Worm (Caenorhabditis elegans) whole organism, young adult: Measurements from ENCODE around the gene acdh-7.

ENCODE experiments used
- F22D6.2 ChIP-seq: sonication (generic microtip); optimal IDR thresholded peaks from 2 replicates; lab custom pipeline; 2016; ENCODE audit warnings: mild to moderate bottlenecking, missing genetic modification characterization, missing compliant biosample characterization
- F23B12.7 ChIP-seq: sonication (generic microtip); optimal IDR thresholded peaks from 2 replicates; lab custom pipeline; 2017; ENCODE audit warnings: missing genetic modification characterization, mild to moderate bottlenecking, missing compliant biosample characterization, antibody characterized with exemption, moderate library complexity; ENCODE audit not compliant: insufficient read depth
- F52B5.7 ChIP-seq: sonication (generic microtip); optimal IDR thresholded peaks from 2 replicates; lab custom pipeline; 2016; ENCODE audit warnings: mild to moderate bottlenecking, missing genetic modification characterization, missing compliant biosample characterization
- F57A8.1 ChIP-seq: fragments of 200-800 bp; sonication (Bioruptor generic); optimal IDR thresholded peaks from 2 replicates; lab custom pipeline; 2018; ENCODE audit warnings: mild to moderate bottlenecking, missing genetic modification characterization, moderate library complexity, missing compliant biosample characterization
- K11D2.4 ChIP-seq: fragments of 200-800 bp; sonication (Bioruptor generic); IDR thresholded peaks from 2 replicates; pipeline ENCODE4 v1.3.6; 2022; ENCODE audit warnings: missing genetic modification reagents, missing genetic modification characterization, missing compliant biosample characterization
- K12H6.12 ChIP-seq: fragments of 200-800 bp; sonication (Bioruptor generic); optimal IDR thresholded peaks from 2 replicates; lab custom pipeline; 2018; ENCODE audit warnings: mild to moderate bottlenecking, missing genetic modification characterization, missing compliant biosample characterization
- Y56A3A.18 ChIP-seq: fragments of 200-800 bp; sonication (Bioruptor generic); IDR thresholded peaks from 2 replicates; pipeline ENCODE4 v1.3.6; 2022; ENCODE audit warnings: missing genetic modification reagents, missing genetic modification characterization, missing compliant biosample characterization
- Y95B8A.8 ChIP-seq: fragments of 200-800 bp; sonication (Bioruptor generic); IDR thresholded peaks from 2 replicates; pipeline ENCODE4 v1.3.6; 2022; ENCODE audit warnings: missing genetic modification reagents, missing genetic modification characterization, missing compliant biosample characterization
- aptf-3 ChIP-seq: fragments of 200-800 bp; sonication (Bioruptor generic); IDR thresholded peaks from 2 replicates; pipeline ENCODE4 v1.3.6; 2022; ENCODE audit warnings: missing genetic modification characterization, missing compliant biosample characterization
- atf-7 ChIP-seq: sonication (generic microtip); optimal IDR thresholded peaks from 2 replicates; lab custom pipeline; 2017; ENCODE audit warnings: mild to moderate bottlenecking, missing genetic modification characterization, missing compliant biosample characterization
- cebp-1 ChIP-seq, 2 experiments: fragments of 200-800 bp in 1 of 2; sonication (Bioruptor generic) in 1 of 2; sonication (generic microtip) in 1 of 2; IDR thresholded peaks in 1 of 2; optimal IDR thresholded peaks in 1 of 2; 2 replicates each; pipeline versions ENCODE4 v1.3.6 to Lab custom; 2017 to 2022; ENCODE audit warnings: missing compliant biosample characterization in 2 of 2, missing genetic modification characterization in 2 of 2, mild to moderate bottlenecking in 1 of 2, missing genetic modification reagents in 1 of 2, moderate library complexity in 1 of 2
- ceh-91 ChIP-seq: fragments of 200-800 bp; sonication (Bioruptor generic); IDR thresholded peaks from 2 replicates; pipeline ENCODE4 v1.3.6; 2022; ENCODE audit warnings: missing genetic modification reagents, missing genetic modification characterization, missing compliant biosample characterization
- chd-7 ChIP-seq: sonication (generic microtip); optimal IDR thresholded peaks from 2 replicates; lab custom pipeline; 2016; ENCODE audit warnings: mild to moderate bottlenecking, missing genetic modification characterization, moderate library complexity, missing compliant biosample characterization
- dox-1 ChIP-seq: fragments of 200-800 bp; sonication (Bioruptor generic); IDR thresholded peaks from 2 replicates; pipeline ENCODE4 v1.3.6; 2022; ENCODE audit warnings: missing genetic modification reagents, missing genetic modification characterization, missing compliant biosample characterization
- dpl-1 ChIP-seq: fragments of 150-350 bp; optimal IDR thresholded peaks from 2 replicates; lab custom pipeline; 2014; ENCODE audit warnings: missing biosample characterization, missing genetic modification reagents, missing genetic modification characterization
- egl-18 ChIP-seq: fragments of 200-800 bp; sonication (Bioruptor generic); IDR thresholded peaks from 2 replicates; pipeline ENCODE4 v1.3.6; 2022; ENCODE audit warnings: missing genetic modification reagents, missing genetic modification characterization, missing compliant biosample characterization
- egl-44 ChIP-seq: fragments of 200-800 bp; sonication (Bioruptor generic); IDR thresholded peaks from 2 replicates; pipeline ENCODE4 v1.3.6; 2022; ENCODE audit warnings: missing genetic modification reagents, missing genetic modification characterization, missing compliant biosample characterization
- egrh-3 ChIP-seq: fragments of 200-800 bp; sonication (Bioruptor generic); IDR thresholded peaks from 2 replicates; pipeline ENCODE4 v1.3.6; 2022; ENCODE audit warnings: missing genetic modification reagents, missing genetic modification characterization, missing compliant biosample characterization
- ekl-4 ChIP-seq: fragments of 200-800 bp; sonication (Bioruptor generic); IDR thresholded peaks from 2 replicates; pipeline ENCODE4 v1.3.6; 2022; ENCODE audit warnings: missing genetic modification reagents, missing genetic modification characterization, missing compliant biosample characterization
- ets-4 ChIP-seq: fragments of 200-800 bp; sonication (Bioruptor generic); optimal IDR thresholded peaks from 2 replicates; lab custom pipeline; 2018; ENCODE audit warnings: mild to moderate bottlenecking, missing genetic modification characterization, missing compliant biosample characterization
- hmg-20 ChIP-seq: fragments of 200-800 bp; sonication (Bioruptor generic); IDR thresholded peaks from 2 replicates; pipeline ENCODE4 v1.3.6; 2022; ENCODE audit warnings: missing genetic modification reagents, missing genetic modification characterization, missing compliant biosample characterization
- hrde-1 ChIP-seq: sonication (generic microtip); optimal IDR thresholded peaks from 2 replicates; lab custom pipeline; 2016; ENCODE audit warnings: missing genetic modification characterization, mild to moderate bottlenecking, missing compliant biosample characterization, moderate library complexity, missing genotype, missing genetic modification reagents, borderline replicate concordance
- let-526 ChIP-seq: fragments of 200-800 bp; sonication (Bioruptor generic); IDR thresholded peaks from 2 replicates; pipeline ENCODE4 v1.3.6; 2022; ENCODE audit warnings: missing genetic modification reagents, missing genetic modification characterization, missing compliant biosample characterization
- let-607 ChIP-seq, 2 experiments: fragments of 200-800 bp in 1 of 2; sonication (Bioruptor generic) in 1 of 2; sonication (generic microtip) in 1 of 2; optimal IDR thresholded peaks; 2 replicates each; lab custom pipeline; 2016 to 2018; ENCODE audit warnings: mild to moderate bottlenecking in 2 of 2, missing compliant biosample characterization in 2 of 2, missing genetic modification characterization in 2 of 2, moderate library complexity in 2 of 2, missing genotype in 1 of 2
- lin-40 ChIP-seq: sonication (generic microtip); optimal IDR thresholded peaks from 2 replicates; lab custom pipeline; 2016; ENCODE audit warnings: missing genetic modification characterization, mild to moderate bottlenecking, missing compliant biosample characterization, missing genotype, missing genetic modification reagents
- lsl-1 ChIP-seq: fragments of 200-800 bp; sonication (Bioruptor generic); optimal IDR thresholded peaks from 2 replicates; lab custom pipeline; 2018; ENCODE audit warnings: mild to moderate bottlenecking, missing genetic modification characterization, moderate library complexity, missing compliant biosample characterization
- madf-10 ChIP-seq: sonication (generic microtip); optimal IDR thresholded peaks from 2 replicates; lab custom pipeline; 2016; ENCODE audit warnings: mild to moderate bottlenecking, missing genetic modification characterization, missing compliant biosample characterization
- madf-6 ChIP-seq: fragments of 200-800 bp; sonication (Bioruptor generic); IDR thresholded peaks from 2 replicates; pipeline ENCODE4 v1.3.6; 2022; ENCODE audit warnings: missing genetic modification reagents, missing genetic modification characterization, missing compliant biosample characterization
- mel-28 ChIP-seq: sonication (generic microtip); optimal IDR thresholded peaks from 2 replicates; lab custom pipeline; 2016; ENCODE audit warnings: borderline replicate concordance, mild to moderate bottlenecking, missing genetic modification characterization, missing compliant biosample characterization
- nfya-2 ChIP-seq: fragments of 200-800 bp; sonication (Bioruptor generic); IDR thresholded peaks from 2 replicates; pipeline ENCODE4 v1.3.6; 2022; ENCODE audit warnings: missing genetic modification reagents, missing genetic modification characterization, missing compliant biosample characterization
- nhr-120 ChIP-seq: fragments of 200-800 bp; sonication (Bioruptor generic); IDR thresholded peaks from 2 replicates; pipeline ENCODE4 v1.3.6; 2022; ENCODE audit warnings: missing genetic modification characterization, missing compliant biosample characterization
- nhr-80 ChIP-seq: sonication (generic microtip); optimal IDR thresholded peaks from 2 replicates; lab custom pipeline; 2016; ENCODE audit warnings: missing genetic modification characterization, missing compliant biosample characterization
- nhr-90 ChIP-seq: sonication (generic microtip); optimal IDR thresholded peaks from 2 replicates; lab custom pipeline; 2016; ENCODE audit warnings: missing genotype, mild to moderate bottlenecking, missing genetic modification characterization, missing compliant biosample characterization
- pbrm-1 ChIP-seq: fragments of 200-800 bp; sonication (Bioruptor generic); IDR thresholded peaks from 2 replicates; pipeline ENCODE4 v1.3.6; 2022; ENCODE audit warnings: missing genetic modification reagents, missing genetic modification characterization, missing compliant biosample characterization
- pha-4 ChIP-seq: fragments of 150-350 bp; sonication (generic microtip); optimal IDR thresholded peaks from 2 replicates; lab custom pipeline; 2014; ENCODE audit warnings: missing biosample characterization, missing genetic modification reagents, missing genetic modification characterization
- repo-1 ChIP-seq: sonication (generic microtip); optimal IDR thresholded peaks from 2 replicates; lab custom pipeline; 2017; ENCODE audit warnings: mild to moderate bottlenecking, missing genetic modification characterization, missing compliant biosample characterization
- snpc-1.1 ChIP-seq: sonication (generic microtip); optimal IDR thresholded peaks from 2 replicates; lab custom pipeline; 2017; ENCODE audit warnings: missing genetic modification characterization, mild to moderate bottlenecking, missing compliant biosample characterization, antibody characterized with exemption, moderate library complexity, missing genotype, missing genetic modification reagents; ENCODE audit not compliant: insufficient read depth
- somi-1 ChIP-seq: fragments of 200-800 bp; sonication (Bioruptor generic); optimal IDR thresholded peaks from 2 replicates; lab custom pipeline; 2018; ENCODE audit warnings: mild to moderate bottlenecking, missing genetic modification characterization, missing compliant biosample characterization
- tbp1 ChIP-seq: fragments of 200-800 bp; sonication (Bioruptor generic); optimal IDR thresholded peaks from 2 replicates; lab custom pipeline; 2018; ENCODE audit warnings: mild to moderate bottlenecking, missing genetic modification characterization, missing compliant biosample characterization
- tbx-9 ChIP-seq: sonication (generic microtip); optimal IDR thresholded peaks from 2 replicates; lab custom pipeline; 2016; ENCODE audit warnings: borderline replicate concordance, missing genetic modification characterization, inconsistent platforms, missing compliant biosample characterization
- tlf-1 ChIP-seq: fragments of 200-800 bp; sonication (Bioruptor generic); optimal IDR thresholded peaks from 2 replicates; lab custom pipeline; 2018; ENCODE audit warnings: mild to moderate bottlenecking, missing genetic modification characterization, missing compliant biosample characterization
- zfh-2 ChIP-seq: fragments of 200-800 bp; sonication (Bioruptor generic); conservative IDR thresholded peaks from 2 replicates; pipeline ENCODE4 v1.3.6; 2022; ENCODE audit warnings: missing genetic modification reagents, missing genetic modification characterization, missing compliant biosample characterization
- ztf-18 ChIP-seq: sonication (generic microtip); optimal IDR thresholded peaks from 2 replicates; lab custom pipeline; 2016; ENCODE audit warnings: missing genotype, mild to moderate bottlenecking, missing genetic modification characterization, missing compliant biosample characterization
- ztf-22 ChIP-seq: fragments of 200-800 bp; sonication (Bioruptor generic); optimal IDR thresholded peaks from 2 replicates; lab custom pipeline; 2018; ENCODE audit warnings: mild to moderate bottlenecking, missing genetic modification characterization, moderate library complexity, missing compliant biosample characterization
- ztf-26 ChIP-seq: sonication (generic microtip); optimal IDR thresholded peaks from 2 replicates; lab custom pipeline; 2017; ENCODE audit warnings: missing genetic modification characterization, missing compliant biosample characterization
- ztf-3 ChIP-seq: fragments of 200-800 bp; sonication (Bioruptor generic); optimal IDR thresholded peaks from 2 replicates; lab custom pipeline; 2018; ENCODE audit warnings: mild to moderate bottlenecking, missing genetic modification characterization, missing compliant biosample characterization

The acdh-7 gene

ce11 chrX:17203399-17203798, 13.5 kb downstream of the acdh-7 start:
- TF ChIP-seq madf-10 (tag; lab: Kevin White, UChicago) (no peak), egl-44 (GFP tag; lab: Robert Waterston, UW) (no peak), ets-4 (GFP tag; lab: Kevin White, UChicago) (no peak), ztf-26 (no peak), nhr-120 (GFP tag; lab: Robert Waterston, UW) (no peak), atf-7 (tag; lab: Kevin White, UChicago) (no peak), ztf-22 (GFP tag; lab: Kevin White, UChicago) (no peak), lin-40 (tag; lab: Kevin White, UChicago) (no peak), tlf-1 (GFP tag; lab: Kevin White, UChicago) (no peak), egl-18 (no peak), chd-7 (tag; lab: Kevin White, UChicago) (no peak), K11D2.4 (no peak), ekl-4 (GFP tag; lab: Robert Waterston, UW) (no peak), snpc-1.1 (no peak), zfh-2 (no peak)

DNA sequence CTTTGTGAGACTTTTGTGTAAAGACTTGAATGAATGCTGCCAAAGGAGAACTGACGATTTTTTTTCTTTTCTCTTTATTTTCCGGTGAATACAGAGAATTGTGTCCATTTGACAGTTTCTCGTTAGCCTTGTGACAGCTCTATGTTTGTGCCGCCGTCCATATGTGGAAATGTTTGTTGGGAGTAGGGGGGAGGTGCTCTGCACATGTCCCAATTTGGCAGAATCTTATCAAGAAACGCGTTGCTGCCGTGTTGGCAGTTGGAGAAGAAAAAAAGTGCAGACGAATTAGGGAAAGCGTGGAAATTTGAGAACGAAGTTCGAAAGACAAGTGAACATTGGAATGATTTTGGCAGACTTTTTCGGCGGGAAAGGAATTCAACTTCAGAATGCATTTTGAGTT, 19.1 kb downstream of the acdh-7 start:
- TF ChIP-seq mel-28 (tag; lab: Kevin White, UChicago): no peak
- TF ChIP-seq F57A8.1 (GFP tag; lab: Kevin White, UChicago): no peak
- TF ChIP-seq nhr-120 (GFP tag; lab: Robert Waterston, UW): no peak
- no peak for TF ChIP-seq somi-1 (GFP tag; lab: Kevin White, UChicago)
- TF ChIP-seq ekl-4 (GFP tag; lab: Robert Waterston, UW): no peak
- peak; percentile 31 for TF ChIP-seq ets-4 (GFP tag; lab: Kevin White, UChicago)
- no peak for TF ChIP-seq ztf-22 (GFP tag; lab: Kevin White, UChicago)
- TF ChIP-seq hrde-1 (tag; lab: Kevin White, UChicago): no peak
- no peak for TF ChIP-seq F22D6.2 (tag; lab: Kevin White, UChicago)
- TF ChIP-seq pha-4: no peak
- TF ChIP-seq lsl-1: no peak
- peak; percentile 26 for TF ChIP-seq nhr-90 (tag; lab: Kevin White, UChicago)
- TF ChIP-seq K12H6.12 (tag; lab: Kevin White, UChicago): no peak
- no peak for TF ChIP-seq ztf-18 (tag; lab: Kevin White, UChicago)
- 0 out of 2 replicates have a peak, but pooled peaks have one; percentile 14 for TF ChIP-seq cebp-1 (GFP tag; IDR thresholded peaks at IDR 0.05; lab: Robert Waterston, UW)
- no peak for TF ChIP-seq cebp-1 (tag; optimal IDR thresholded peaks at IDR 0.05; lab: Kevin White, UChicago)
- no peak for TF ChIP-seq F52B5.7 (tag; lab: Kevin White, UChicago)
- TF ChIP-seq tbp1: no peak
- no peak for TF ChIP-seq tlf-1 (GFP tag; lab: Kevin White, UChicago)
- peak; percentile 97 for TF ChIP-seq nhr-80
- TF ChIP-seq ztf-26: no peak
- TF ChIP-seq F23B12.7 (tag; lab: Kevin White, UChicago): no peak
- TF ChIP-seq dpl-1 (GFP tag; lab: Kevin White, UChicago): no peak
- no peak for TF ChIP-seq ztf-3 (GFP tag; lab: Kevin White, UChicago)
- TF ChIP-seq K11D2.4: 0 out of 2 replicates have a peak, but pooled peaks have one; percentile 30
- TF ChIP-seq egrh-3 (GFP tag; lab: Robert Waterston, UW): 0 out of 2 replicates have a peak, but pooled peaks have one; percentile 25
- no peak for TF ChIP-seq hmg-20 (GFP tag; lab: Robert Waterston, UW)
- TF ChIP-seq tbx-9 (tag; lab: Kevin White, UChicago): no peak
- no peak for TF ChIP-seq chd-7 (tag; lab: Kevin White, UChicago)
- TF ChIP-seq let-526: no peak
- TF ChIP-seq dox-1 (GFP tag; lab: Robert Waterston, UW): peak; percentile 84
- no peak for TF ChIP-seq repo-1
- TF ChIP-seq pbrm-1 (GFP tag; lab: Robert Waterston, UW): no peak
- TF ChIP-seq Y56A3A.18 (GFP tag; lab: Robert Waterston, UW): 0 out of 2 replicates have a peak, but pooled peaks have one; percentile 26
- no peak for TF ChIP-seq ceh-91
- TF ChIP-seq let-607 (tag; optimal IDR thresholded peaks at IDR 0.05; lab: Kevin White, UChicago): peak; percentile 94 to 97
- TF ChIP-seq nfya-2: no peak
- no peak for TF ChIP-seq Y95B8A.8 (GFP tag; lab: Robert Waterston, UW)
- TF ChIP-seq aptf-3 (GFP tag; lab: Robert Waterston, UW): no peak
- TF ChIP-seq madf-6 (GFP tag; lab: Robert Waterston, UW): no peak
